Worm (Caenorhabditis elegans): ENCODE results near the gene srj-53.
A peak's percentile ranks its signal among the peaks of the same experiment; 100 is the strongest.

srj-53 gene

ce11 chrV:727484-728351, 33.2 kb upstream of the srj-53 start, which contains the start of the genes icl-1 and srh-2 (continued):
- no peak for TF ChIP-seq ekl-4 (GFP tag; IDR thresholded peaks at IDR 0.05)
- TF ChIP-seq ztf-18 (tag; optimal IDR thresholded peaks at IDR 0.05), result no peak
- TF ChIP-seq ztf-22 (GFP tag; optimal IDR thresholded peaks at IDR 0.05), result no peak
- TF ChIP-seq F10E7.11 (tag; optimal IDR thresholded peaks at IDR 0.05), result no peak
- peak; percentile 47; the same call in 1 of the 2 replicates for TF ChIP-seq madf-3 (GFP tag; IDR thresholded peaks at IDR 0.05)
- TF ChIP-seq let-526 (GFP tag; IDR thresholded peaks at IDR 0.05), result 0 out of 2 replicates have a peak, but pooled peaks have one; percentile 23
- TF ChIP-seq egrh-3 (GFP tag; IDR thresholded peaks at IDR 0.05), result no peak; the same call in 1 of the 2 replicates
- no peak for TF ChIP-seq ceh-91 (GFP tag; IDR thresholded peaks at IDR 0.05)
- no peak for TF ChIP-seq madf-8 (GFP tag; conservative IDR thresholded peaks at IDR 0.05)
- peak; percentile 27 for TF ChIP-seq ZK185.1 (tag; optimal IDR thresholded peaks at IDR 0.05; ENCODE audit: poor library complexity, severe bottlenecking)
- peak; percentile 64 for TF ChIP-seq dox-1 (GFP tag; IDR thresholded peaks at IDR 0.05)
- TF ChIP-seq rcor-1 (GFP tag; IDR thresholded peaks at IDR 0.05), result 0 out of 2 replicates have a peak, but pooled peaks have one; percentile 36
- TF ChIP-seq cebp-2 (GFP tag; IDR thresholded peaks at IDR 0.05), result no peak
- no peak for TF ChIP-seq attf-5 (GFP tag; optimal IDR thresholded peaks at IDR 0.05)
- TF ChIP-seq egl-44 (GFP tag; IDR thresholded peaks at IDR 0.05), result no peak
- no peak for TF ChIP-seq nhr-179 (tag; optimal IDR thresholded peaks at IDR 0.05)
- TF ChIP-seq atf-7 (tag; optimal IDR thresholded peaks at IDR 0.05), result peak; percentile 47
- peak; percentile 85 for TF ChIP-seq lin-26 (GFP tag; IDR thresholded peaks at IDR 0.05)
- no peak for TF ChIP-seq F37B4.10 (GFP tag; IDR thresholded peaks at IDR 0.05)
- TF ChIP-seq K12H6.12 (tag; optimal IDR thresholded peaks at IDR 0.05), result no peak
- TF ChIP-seq snpc-1.1 (tag; optimal IDR thresholded peaks at IDR 0.05; ENCODE audit: insufficient read depth), result no peak
- no peak for TF ChIP-seq T07F8.4 (tag; optimal IDR thresholded peaks at IDR 0.05)
- TF ChIP-seq athp-1 (tag; optimal IDR thresholded peaks at IDR 0.05), result peak; percentile 61
- peak; percentile 97 for TF ChIP-seq repo-1 (tag; optimal IDR thresholded peaks at IDR 0.05)
- no peak for TF ChIP-seq die-1 (tag; optimal IDR thresholded peaks at IDR 0.05)
- TF ChIP-seq dpl-1 (GFP tag; optimal IDR thresholded peaks at IDR 0.05), result no peak
- TF ChIP-seq madf-10 (tag; optimal IDR thresholded peaks at IDR 0.05), result peak; percentile 43
- TF ChIP-seq hrde-1 (tag; optimal IDR thresholded peaks at IDR 0.05; ENCODE audit: borderline replicate concordance), result no peak
- TF ChIP-seq F55B11.4 (tag; optimal IDR thresholded peaks at IDR 0.05; ENCODE audit: borderline replicate concordance, insufficient read depth), result no peak
- TF ChIP-seq Y53F4B.3 (GFP tag; IDR thresholded peaks at IDR 0.05), result no peak
- no peak for TF ChIP-seq Y79H2A.3 (GFP tag; conservative IDR thresholded peaks at IDR 0.05)
- peak; percentile 87 for TF ChIP-seq Y53G8AR.9 (GFP tag; conservative IDR thresholded peaks at IDR 0.05)
- 0 out of 2 replicates have a peak, but pooled peaks have one; percentile 12 for TF ChIP-seq lir-1 (GFP tag; conservative IDR thresholded peaks at IDR 0.05)
- TF ChIP-seq B0261.1 (tag; optimal IDR thresholded peaks at IDR 0.05), result no peak
- no peak for TF ChIP-seq lsy-27 (tag; optimal IDR thresholded peaks at IDR 0.05; ENCODE audit: borderline replicate concordance, insufficient read depth)
- no peak for TF ChIP-seq unc-62 (GFP tag; optimal IDR thresholded peaks at IDR 0.05)
- TF ChIP-seq B0035.1 (tag; optimal IDR thresholded peaks at IDR 0.05), result peak; percentile 39
- TF ChIP-seq tbp1 (GFP tag; optimal IDR thresholded peaks at IDR 0.05), result peak; percentile 10
- TF ChIP-seq unc-130 (GFP tag; optimal IDR thresholded peaks at IDR 0.05), result no peak
- peak; percentile 76 for TF ChIP-seq ceh-79 (tag; optimal IDR thresholded peaks at IDR 0.05)
- TF ChIP-seq fkh-3 (tag; optimal IDR thresholded peaks at IDR 0.05), result no peak
- no peak for TF ChIP-seq nfya-2 (GFP tag; IDR thresholded peaks at IDR 0.05)
- 0 out of 2 replicates have a peak, but pooled peaks have one; percentile 45 for TF ChIP-seq lag-1 (GFP tag; IDR thresholded peaks at IDR 0.05)
- no peak for TF ChIP-seq nhr-90 (tag; optimal IDR thresholded peaks at IDR 0.05)
- no peak for TF ChIP-seq Y67H2A.10 (GFP tag; conservative IDR thresholded peaks at IDR 0.05)
- no peak for TF ChIP-seq D2030.7 (GFP tag; IDR thresholded peaks at IDR 0.05)
